Worm (Caenorhabditis elegans) whole organism, young adult: ENCODE data around the gene F32D1.3.
A peak's percentile ranks its signal among the peaks of the same experiment; 100 is the strongest.

Experiments used
- C06A6.2 ChIP-seq: fragments of 200-800 bp; sonication (Bioruptor generic); conservative IDR thresholded peaks from 2 replicates; pipeline ENCODE4 v1.3.6; 2022; ENCODE audit warnings: missing genetic modification characterization, missing compliant biosample characterization
- C17E4.6 ChIP-seq: fragments of 200-800 bp; sonication (Bioruptor generic); IDR thresholded peaks from 2 replicates; pipeline ENCODE4 v1.3.6; 2022; ENCODE audit warnings: missing genetic modification reagents, missing genetic modification characterization, missing compliant biosample characterization
- D2030.7 ChIP-seq: fragments of 200-800 bp; sonication (Bioruptor generic); IDR thresholded peaks from 2 replicates; pipeline ENCODE4 v1.3.6; 2022; ENCODE audit warnings: missing genetic modification reagents, missing genetic modification characterization, missing compliant biosample characterization
- Y53G8AR.9 ChIP-seq: fragments of 200-800 bp; sonication (Bioruptor generic); conservative IDR thresholded peaks from 2 replicates; pipeline ENCODE4 v1.3.6; 2022; ENCODE audit warnings: missing genetic modification reagents, missing genetic modification characterization, missing compliant biosample characterization
- Y56A3A.18 ChIP-seq: fragments of 200-800 bp; sonication (Bioruptor generic); IDR thresholded peaks from 2 replicates; pipeline ENCODE4 v1.3.6; 2022; ENCODE audit warnings: missing genetic modification reagents, missing genetic modification characterization, missing compliant biosample characterization
- Y95B8A.8 ChIP-seq: fragments of 200-800 bp; sonication (Bioruptor generic); IDR thresholded peaks from 2 replicates; pipeline ENCODE4 v1.3.6; 2022; ENCODE audit warnings: missing genetic modification reagents, missing genetic modification characterization, missing compliant biosample characterization
- ama-1 ChIP-seq, 3 experiments: fragments of 150-350 bp in 1 of 3; sonication (generic microtip) in 2 of 3; optimal IDR thresholded peaks; 2 replicates each; lab custom pipeline; 2014 to 2018; ENCODE audit warnings: missing biosample characterization in 2 of 3, missing genetic modification characterization in 2 of 3, missing genetic modification reagents in 2 of 3
- atf-7 ChIP-seq: sonication (generic microtip); optimal IDR thresholded peaks from 2 replicates; lab custom pipeline; 2017; ENCODE audit warnings: mild to moderate bottlenecking, missing genetic modification characterization, missing compliant biosample characterization
- athp-1 ChIP-seq: sonication (generic microtip); optimal IDR thresholded peaks from 2 replicates; lab custom pipeline; 2017; ENCODE audit warnings: mild to moderate bottlenecking, missing genetic modification characterization, missing compliant biosample characterization
- attf-3 ChIP-seq: fragments of 200-800 bp; sonication (Bioruptor generic); conservative IDR thresholded peaks from 2 replicates; pipeline ENCODE4 v1.3.6; 2022; ENCODE audit warnings: missing genetic modification reagents, missing genetic modification characterization, missing compliant biosample characterization
- bed-1 ChIP-seq: fragments of 200-800 bp; sonication (Bioruptor generic); IDR thresholded peaks from 2 replicates; pipeline ENCODE4 v1.3.6; 2022; ENCODE audit warnings: missing genetic modification reagents, missing genetic modification characterization, missing compliant biosample characterization
- ccch-3 ChIP-seq: fragments of 200-800 bp; sonication (Bioruptor generic); optimal IDR thresholded peaks from 2 replicates; lab custom pipeline; 2018; ENCODE audit warnings: mild to moderate bottlenecking, missing genetic modification characterization, missing compliant biosample characterization
- cebp-1 ChIP-seq, 2 experiments: fragments of 200-800 bp in 1 of 2; sonication (Bioruptor generic) in 1 of 2; sonication (generic microtip) in 1 of 2; IDR thresholded peaks in 1 of 2; optimal IDR thresholded peaks in 1 of 2; 2 replicates each; pipeline versions ENCODE4 v1.3.6 to Lab custom; 2017 to 2022; ENCODE audit warnings: missing compliant biosample characterization in 2 of 2, missing genetic modification characterization in 2 of 2, mild to moderate bottlenecking in 1 of 2, missing genetic modification reagents in 1 of 2, moderate library complexity in 1 of 2
- ceh-100 ChIP-seq: fragments of 200-800 bp; sonication (Bioruptor generic); IDR thresholded peaks from 2 replicates; pipeline ENCODE4 v1.3.6; 2022; ENCODE audit warnings: missing genetic modification reagents, missing genetic modification characterization, missing compliant biosample characterization
- ceh-79 ChIP-seq: sonication (generic microtip); optimal IDR thresholded peaks from 2 replicates; lab custom pipeline; 2017; ENCODE audit warnings: mild to moderate bottlenecking, missing genetic modification characterization, missing compliant biosample characterization
- ceh-91 ChIP-seq: fragments of 200-800 bp; sonication (Bioruptor generic); IDR thresholded peaks from 2 replicates; pipeline ENCODE4 v1.3.6; 2022; ENCODE audit warnings: missing genetic modification reagents, missing genetic modification characterization, missing compliant biosample characterization
- chd-7 ChIP-seq: sonication (generic microtip); optimal IDR thresholded peaks from 2 replicates; lab custom pipeline; 2016; ENCODE audit warnings: mild to moderate bottlenecking, missing genetic modification characterization, moderate library complexity, missing compliant biosample characterization
- dox-1 ChIP-seq: fragments of 200-800 bp; sonication (Bioruptor generic); IDR thresholded peaks from 2 replicates; pipeline ENCODE4 v1.3.6; 2022; ENCODE audit warnings: missing genetic modification reagents, missing genetic modification characterization, missing compliant biosample characterization
- egl-18 ChIP-seq: fragments of 200-800 bp; sonication (Bioruptor generic); IDR thresholded peaks from 2 replicates; pipeline ENCODE4 v1.3.6; 2022; ENCODE audit warnings: missing genetic modification reagents, missing genetic modification characterization, missing compliant biosample characterization
- egrh-3 ChIP-seq: fragments of 200-800 bp; sonication (Bioruptor generic); IDR thresholded peaks from 2 replicates; pipeline ENCODE4 v1.3.6; 2022; ENCODE audit warnings: missing genetic modification reagents, missing genetic modification characterization, missing compliant biosample characterization
- gei-17 ChIP-seq: fragments of 200-800 bp; sonication (Bioruptor generic); optimal IDR thresholded peaks from 2 replicates; lab custom pipeline; 2018; ENCODE audit warnings: mild to moderate bottlenecking, missing genetic modification characterization, missing compliant biosample characterization
- him-1 ChIP-seq: sonication (generic microtip); optimal IDR thresholded peaks from 2 replicates; lab custom pipeline; 2016; ENCODE audit warnings: missing genotype, missing genetic modification reagents, missing genetic modification characterization, missing compliant biosample characterization
- hmg-20 ChIP-seq: fragments of 200-800 bp; sonication (Bioruptor generic); IDR thresholded peaks from 2 replicates; pipeline ENCODE4 v1.3.6; 2022; ENCODE audit warnings: missing genetic modification reagents, missing genetic modification characterization, missing compliant biosample characterization
- lin-26 ChIP-seq: fragments of 200-800 bp; sonication (Bioruptor generic); IDR thresholded peaks from 2 replicates; pipeline ENCODE4 v1.3.6; 2022; ENCODE audit warnings: missing genetic modification reagents, missing genetic modification characterization, missing compliant biosample characterization
- lir-1 ChIP-seq: fragments of 200-800 bp; sonication (Bioruptor generic); conservative IDR thresholded peaks from 2 replicates; pipeline ENCODE4 v1.3.6; 2022; ENCODE audit warnings: missing genetic modification reagents, missing genetic modification characterization, missing compliant biosample characterization
- lsl-1 ChIP-seq: fragments of 200-800 bp; sonication (Bioruptor generic); optimal IDR thresholded peaks from 2 replicates; lab custom pipeline; 2018; ENCODE audit warnings: mild to moderate bottlenecking, missing genetic modification characterization, moderate library complexity, missing compliant biosample characterization
- lsy-27 ChIP-seq: sonication (generic microtip); optimal IDR thresholded peaks from 2 replicates; lab custom pipeline; 2017; ENCODE audit warnings: missing genetic modification characterization, mild to moderate bottlenecking, missing compliant biosample characterization, antibody characterized with exemption, missing genotype, borderline replicate concordance; ENCODE audit not compliant: insufficient read depth
- madf-3 ChIP-seq: fragments of 200-800 bp; sonication (Bioruptor generic); IDR thresholded peaks from 2 replicates; pipeline ENCODE4 v1.3.6; 2022; ENCODE audit warnings: missing genetic modification reagents, missing genetic modification characterization, missing compliant biosample characterization
- madf-8 ChIP-seq: fragments of 200-800 bp; sonication (Bioruptor generic); conservative IDR thresholded peaks from 2 replicates; pipeline ENCODE4 v1.3.6; 2022; ENCODE audit warnings: missing genetic modification reagents, missing genetic modification characterization, missing compliant biosample characterization
- nhr-179 ChIP-seq: sonication (generic microtip); optimal IDR thresholded peaks from 2 replicates; lab custom pipeline; 2016; ENCODE audit warnings: mild to moderate bottlenecking, missing genetic modification characterization, missing compliant biosample characterization
- pha-4 ChIP-seq: fragments of 150-350 bp; sonication (generic microtip); optimal IDR thresholded peaks from 2 replicates; lab custom pipeline; 2014; ENCODE audit warnings: missing biosample characterization, missing genetic modification reagents, missing genetic modification characterization
- rcor-1 ChIP-seq: fragments of 200-800 bp; sonication (Bioruptor generic); IDR thresholded peaks from 2 replicates; pipeline ENCODE4 v1.3.6; 2022; ENCODE audit warnings: missing genetic modification reagents, missing genetic modification characterization, missing compliant biosample characterization
- repo-1 ChIP-seq: sonication (generic microtip); optimal IDR thresholded peaks from 2 replicates; lab custom pipeline; 2017; ENCODE audit warnings: mild to moderate bottlenecking, missing genetic modification characterization, missing compliant biosample characterization
- rpc-1 ChIP-seq, 2 experiments: fragments of 150-350 bp in 1 of 2; sonication (generic microtip) in 1 of 2; optimal IDR thresholded peaks; 2 replicates each; lab custom pipeline; 2014 to 2018; ENCODE audit warnings: missing biosample characterization in 1 of 2, missing genetic modification characterization in 1 of 2, missing genetic modification reagents in 1 of 2, missing genotype in 1 of 2
- snpc-1.1 ChIP-seq: sonication (generic microtip); optimal IDR thresholded peaks from 2 replicates; lab custom pipeline; 2017; ENCODE audit warnings: missing genetic modification characterization, mild to moderate bottlenecking, missing compliant biosample characterization, antibody characterized with exemption, moderate library complexity, missing genotype, missing genetic modification reagents; ENCODE audit not compliant: insufficient read depth
- tbp1 ChIP-seq: fragments of 200-800 bp; sonication (Bioruptor generic); optimal IDR thresholded peaks from 2 replicates; lab custom pipeline; 2018; ENCODE audit warnings: mild to moderate bottlenecking, missing genetic modification characterization, missing compliant biosample characterization
- tbx-9 ChIP-seq: sonication (generic microtip); optimal IDR thresholded peaks from 2 replicates; lab custom pipeline; 2016; ENCODE audit warnings: borderline replicate concordance, missing genetic modification characterization, inconsistent platforms, missing compliant biosample characterization
- unc-130 ChIP-seq: sonication (generic microtip); optimal IDR thresholded peaks from 2 replicates; lab custom pipeline; 2016; ENCODE audit warnings: missing genetic modification reagents, missing genetic modification characterization, missing compliant biosample characterization
- zfh-2 ChIP-seq: fragments of 200-800 bp; sonication (Bioruptor generic); conservative IDR thresholded peaks from 2 replicates; pipeline ENCODE4 v1.3.6; 2022; ENCODE audit warnings: missing genetic modification reagents, missing genetic modification characterization, missing compliant biosample characterization
- zim-3 ChIP-seq: sonication (generic microtip); optimal IDR thresholded peaks from 2 replicates; lab custom pipeline; 2017; ENCODE audit warnings: mild to moderate bottlenecking, missing genetic modification characterization, moderate library complexity, missing compliant biosample characterization
- ztf-25 ChIP-seq: fragments of 200-800 bp; sonication (Bioruptor generic); IDR thresholded peaks from 2 replicates; pipeline ENCODE4 v1.3.6; 2022; ENCODE audit warnings: missing genetic modification reagents, missing genetic modification characterization, missing compliant biosample characterization
- ztf-28 ChIP-seq: fragments of 200-800 bp; sonication (Bioruptor generic); IDR thresholded peaks from 2 replicates; pipeline ENCODE4 v1.3.6; 2022; ENCODE audit warnings: missing genetic modification reagents, missing genetic modification characterization, missing compliant biosample characterization

F32D1.3 gene

DNA sequence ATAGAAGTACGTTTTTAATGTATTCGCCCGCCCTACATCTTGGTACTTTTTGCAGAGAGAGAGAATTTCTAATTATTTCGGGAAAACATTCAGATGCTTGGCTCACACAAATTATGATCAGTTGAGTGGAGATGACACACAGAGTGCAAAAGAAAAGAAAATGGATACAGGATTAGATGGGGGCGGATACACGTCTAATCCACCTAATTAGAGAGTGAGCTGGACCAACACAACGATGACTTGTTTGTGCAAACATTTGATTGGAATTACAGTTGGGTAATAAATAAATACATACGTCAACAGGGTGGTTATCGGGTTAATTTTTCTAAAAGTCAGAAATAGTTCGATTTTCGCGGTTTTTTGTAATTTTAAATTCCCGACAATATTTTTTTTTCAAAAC lies 2.2 kb downstream of the F32D1.3 start:
- TF ChIP-seq Y56A3A.18 (GFP tag; lab: Robert Waterston, UW), result no peak
- no peak for TF ChIP-seq atf-7 (tag; lab: Kevin White, UChicago)
- TF ChIP-seq lsl-1 (GFP tag; lab: Kevin White, UChicago), result no peak
- no peak for TF ChIP-seq zfh-2 (GFP tag; lab: Robert Waterston, UW)
- TF ChIP-seq tbx-9, result no peak
- no peak for TF ChIP-seq ama-1 (optimal IDR thresholded peaks at IDR 0.05; lab: Kevin White, UChicago)
- no peak for TF ChIP-seq ama-1 (GFP tag; optimal IDR thresholded peaks at IDR 0.05; lab: Kevin White, UChicago)
- TF ChIP-seq madf-3, result no peak
- no peak for TF ChIP-seq C17E4.6 (GFP tag; lab: Robert Waterston, UW)
- no peak for TF ChIP-seq Y53G8AR.9
- no peak for TF ChIP-seq chd-7 (tag; lab: Kevin White, UChicago)
- TF ChIP-seq unc-130 (GFP tag; lab: Kevin White, UChicago), result no peak

- TF ChIP-seq repo-1 (no peak), rpc-1 (optimal IDR thresholded peaks at IDR 0.05; lab: Kevin White, UChicago) (no peak), rpc-1 (tag; optimal IDR thresholded peaks at IDR 0.05; lab: Kevin White, UChicago) (no peak), cebp-1 (GFP tag; IDR thresholded peaks at IDR 0.05; lab: Robert Waterston, UW) (peak; percentile 65; the same call in 1 of the 2 replicates), cebp-1 (tag; optimal IDR thresholded peaks at IDR 0.05; lab: Kevin White, UChicago) (peak; percentile 94)
Measured at ce11 chrV:4357369-4357768, 4.0 kb downstream of the F32D1.3 start.

- TF ChIP-seq attf-3 (GFP tag; lab: Robert Waterston, UW) (no peak), ceh-79 (tag; lab: Kevin White, UChicago) (no peak), lsy-27 (tag; lab: Kevin White, UChicago) (no peak), ztf-25 (GFP tag; lab: Robert Waterston, UW) (no peak), rcor-1 (GFP tag; lab: Robert Waterston, UW) (no peak), athp-1 (no peak), zim-3 (tag; lab: Kevin White, UChicago) (no peak)
- TF ChIP-seq, all 124 proteins: peak for 0
Measured at ce11 chrV:4356047-4356612, 5.2 kb downstream of the F32D1.3 start.

DNA sequence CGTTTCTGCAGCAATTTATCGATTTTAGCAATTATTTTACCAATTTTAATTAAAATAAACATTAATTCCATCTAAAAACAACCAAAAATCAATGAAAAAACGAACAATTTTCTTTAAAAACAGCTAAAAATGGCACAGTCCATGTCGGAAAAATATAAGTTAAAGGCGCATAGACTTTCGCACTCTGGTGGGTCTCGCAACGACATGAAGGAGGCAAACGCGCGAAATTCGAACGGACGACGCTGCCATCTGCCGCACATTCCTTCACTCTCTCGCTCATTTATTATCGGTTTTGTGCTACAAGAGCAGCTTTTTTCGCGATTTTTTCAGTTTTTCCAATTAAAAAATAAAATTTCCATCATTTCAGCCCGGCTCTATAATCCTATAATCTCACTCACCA lies 14.6 kb downstream of the F32D1.3 start, which contains the start of gene mcm-7:
mcm-7 (plus strand) TSS at position 368 of the 400 bp plus-strand sequence.
- peak; percentile 76 for TF ChIP-seq madf-8 (GFP tag; lab: Robert Waterston, UW)
- no peak for TF ChIP-seq ceh-100 (GFP tag; lab: Robert Waterston, UW)
- no peak for TF ChIP-seq bed-1 (GFP tag; lab: Robert Waterston, UW)
- TF ChIP-seq Y95B8A.8, result no peak
- TF ChIP-seq lir-1, result no peak
- TF ChIP-seq tbp1 (GFP tag; lab: Kevin White, UChicago), result peak; percentile 30
- peak; percentile 30 for TF ChIP-seq snpc-1.1 (tag; lab: Kevin White, UChicago)
- TF ChIP-seq gei-17, result no peak
- TF ChIP-seq egrh-3 (GFP tag; lab: Robert Waterston, UW), result peak; percentile 70
- no peak for TF ChIP-seq hmg-20 (GFP tag; lab: Robert Waterston, UW)
- TF ChIP-seq ceh-91 (GFP tag; lab: Robert Waterston, UW), result peak; percentile 74
- TF ChIP-seq him-1 (tag; lab: Kevin White, UChicago), result no peak
- TF ChIP-seq rcor-1 (GFP tag; lab: Robert Waterston, UW), result peak; percentile 57; the same call in 1 of the 2 replicates
- no peak for TF ChIP-seq C06A6.2 (GFP tag; lab: Robert Waterston, UW)
- TF ChIP-seq ccch-3 (GFP tag; lab: Kevin White, UChicago), result no peak
- no peak for TF ChIP-seq egl-18 (GFP tag; lab: Robert Waterston, UW)
- TF ChIP-seq lsl-1 (GFP tag; lab: Kevin White, UChicago), result peak; percentile 64
- no peak for TF ChIP-seq ztf-28
- peak; percentile 77 for TF ChIP-seq dox-1 (GFP tag; lab: Robert Waterston, UW)
- peak; percentile 58 for TF ChIP-seq D2030.7
- TF ChIP-seq lin-26, result no peak
- TF ChIP-seq repo-1, result no peak
- TF ChIP-seq attf-3 (GFP tag; lab: Robert Waterston, UW), result 0 out of 2 replicates have a peak, but pooled peaks have one; percentile 33
- no peak for TF ChIP-seq pha-4 (tag; lab: Kevin White, UChicago)
- no peak for TF ChIP-seq nhr-179 (tag; lab: Kevin White, UChicago)
